Worm (Caenorhabditis elegans): Measurements from ENCODE around the gene gck-1.

DNA sequence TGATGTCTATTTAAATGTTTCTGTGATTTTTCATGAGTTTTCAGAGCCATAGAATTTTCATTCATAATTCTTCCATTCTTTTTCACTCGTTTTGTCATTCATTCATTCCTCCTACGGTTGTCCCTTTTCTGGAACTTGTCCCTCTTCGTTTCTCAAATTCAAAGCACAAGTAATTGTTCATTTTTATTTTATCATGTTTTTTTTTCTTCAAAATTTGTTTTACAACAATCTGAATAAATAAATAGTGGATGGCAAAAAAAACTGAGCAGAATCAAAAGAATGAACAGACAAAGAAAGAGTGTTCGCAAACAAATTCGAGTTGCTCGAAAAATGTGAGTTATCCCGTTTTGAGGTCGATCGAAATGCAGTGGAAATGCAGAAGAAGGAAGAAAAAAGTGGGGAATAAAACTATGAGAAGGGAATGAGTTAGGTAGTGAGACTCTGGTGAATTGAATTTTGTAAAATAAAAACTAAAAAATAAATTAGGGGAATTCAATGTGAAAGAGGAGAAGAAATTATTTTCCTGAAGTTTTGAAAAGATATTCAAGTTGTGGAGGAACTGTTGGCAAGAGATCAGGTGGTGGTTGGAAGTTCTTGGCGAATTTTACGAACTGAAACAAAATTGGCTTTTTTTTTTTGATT is 8.1 kb upstream of the gck-1 start:
- no peak for TF ChIP-seq ceh-18 (tag; optimal IDR thresholded peaks at IDR 0.05)
- TF ChIP-seq C08G9.2 (tag; optimal IDR thresholded peaks at IDR 0.05): no peak

All from whole organism, late embryonic.